Worm (Caenorhabditis elegans) whole organism, L4 larva: Measurements from ENCODE around the gene F46F2.5.

ENCODE experiments used
- D1046.2 ChIP-seq: fragments of 200-800 bp; sonication (Bioruptor generic); IDR thresholded peaks from 2 replicates; pipeline ENCODE4 v1.3.6; 2022; ENCODE audit warnings: missing genetic modification characterization, missing compliant biosample characterization
- F10B5.3 ChIP-seq: sonication (generic microtip); optimal IDR thresholded peaks from 2 replicates; lab custom pipeline; 2016; ENCODE audit warnings: mild to moderate bottlenecking, missing genetic modification characterization, missing compliant biosample characterization
- F49E8.2 ChIP-seq: sonication (generic microtip); optimal IDR thresholded peaks from 2 replicates; lab custom pipeline; 2016; ENCODE audit warnings: missing compliant biosample characterization, mild to moderate bottlenecking, missing genetic modification characterization, borderline replicate concordance
- T26A8.4 ChIP-seq: fragments of 200-800 bp; sonication (Bioruptor generic); IDR thresholded peaks from 2 replicates; pipeline ENCODE4 v1.3.6; 2022; ENCODE audit warnings: missing genetic modification characterization, missing compliant biosample characterization
- Y48G9A.11 ChIP-seq: fragments of 200-800 bp; sonication (Bioruptor generic); IDR thresholded peaks from 2 replicates; pipeline ENCODE4 v1.3.6; 2022; ENCODE audit warnings: missing genetic modification reagents, missing genetic modification characterization, missing compliant biosample characterization
- Y5F2A.4 ChIP-seq: fragments of 200-800 bp; sonication (Bioruptor generic); optimal IDR thresholded peaks from 2 replicates; lab custom pipeline; 2018; ENCODE audit warnings: mild to moderate bottlenecking, missing genetic modification characterization, missing compliant biosample characterization
- ZK337.2 ChIP-seq: fragments of 200-800 bp; sonication (Bioruptor generic); IDR thresholded peaks from 2 replicates; pipeline ENCODE4 v1.3.6; 2022; ENCODE audit warnings: missing genetic modification reagents, missing genetic modification characterization, missing compliant biosample characterization
- aha-1 ChIP-seq: fragments of 150-350 bp; peaks from one replicate; lab custom pipeline; 2014; ENCODE audit warnings: missing biosample characterization, missing genetic modification characterization
- aly-2 ChIP-seq: sonication (generic microtip); optimal IDR thresholded peaks from 2 replicates; lab custom pipeline; 2018; ENCODE audit warnings: missing biosample characterization, missing genetic modification characterization
- arid-1 ChIP-seq: fragments of 200-800 bp; sonication (Bioruptor generic); conservative IDR thresholded peaks from 2 replicates; pipeline ENCODE4 v1.3.6; 2022; ENCODE audit warnings: missing genetic modification reagents, missing genetic modification characterization, missing compliant biosample characterization
- ceh-28 ChIP-seq: fragments of 150-350 bp; optimal IDR thresholded peaks from 2 replicates; lab custom pipeline; 2014; ENCODE audit warnings: missing biosample characterization, missing genetic modification reagents, missing genetic modification characterization
- ceh-44 ChIP-seq: fragments of 200-800 bp; sonication (Bioruptor generic); IDR thresholded peaks from 2 replicates; pipeline ENCODE4 v1.3.6; 2022; ENCODE audit warnings: missing genetic modification reagents, missing genetic modification characterization, missing compliant biosample characterization
- ceh-62 ChIP-seq: sonication (generic microtip); optimal IDR thresholded peaks from 2 replicates; lab custom pipeline; 2017; ENCODE audit warnings: missing biosample characterization, missing genetic modification characterization
- daf-16 ChIP-seq, 3 experiments: sonication (generic microtip); optimal IDR thresholded peaks; 2 replicates each; lab custom pipeline; 2016 to 2017; ENCODE audit warnings: missing genetic modification characterization in 3 of 3, missing genetic modification reagents in 3 of 3, mild to moderate bottlenecking in 2 of 3, missing compliant biosample characterization in 2 of 3, missing biosample characterization in 1 of 3, moderate library complexity in 1 of 3
- dmd-8 ChIP-seq: fragments of 200-800 bp; sonication (Bioruptor generic); IDR thresholded peaks from 2 replicates; pipeline ENCODE4 v1.3.6; 2022; ENCODE audit warnings: missing genetic modification characterization, missing compliant biosample characterization
- dmd-9 ChIP-seq: fragments of 200-800 bp; sonication (Bioruptor generic); IDR thresholded peaks from 2 replicates; pipeline ENCODE4 v1.3.6; 2022; ENCODE audit warnings: missing genetic modification reagents, missing genetic modification characterization, missing compliant biosample characterization
- dve-1 ChIP-seq: sonication (generic microtip); optimal IDR thresholded peaks from 2 replicates; lab custom pipeline; 2017; ENCODE audit warnings: antibody characterized with exemption, mild to moderate bottlenecking, missing genetic modification characterization, missing compliant biosample characterization; ENCODE audit not compliant: insufficient read depth
- egl-27 ChIP-seq: sonication (generic microtip); optimal IDR thresholded peaks from 3 replicates; lab custom pipeline; 2017; ENCODE audit warnings: missing biosample characterization, missing genetic modification reagents, missing genetic modification characterization
- hif-1 ChIP-seq, 2 experiments: sonication (generic microtip); optimal IDR thresholded peaks; 2 replicates each; lab custom pipeline; 2016 to 2017; ENCODE audit warnings: missing compliant biosample characterization in 2 of 2, missing genetic modification characterization in 2 of 2, missing genetic modification reagents in 2 of 2, missing genotype in 2 of 2, mild to moderate bottlenecking in 1 of 2
- hmg-1.1 ChIP-seq: fragments of 200-800 bp; sonication (Bioruptor generic); IDR thresholded peaks from 2 replicates; pipeline ENCODE4 v1.3.6; 2022; ENCODE audit warnings: missing genetic modification reagents, missing genetic modification characterization, missing compliant biosample characterization
- jun-1 ChIP-seq: fragments of 150-350 bp; optimal IDR thresholded peaks from 2 replicates; lab custom pipeline; 2014; ENCODE audit warnings: missing biosample characterization, missing genetic modification reagents, missing genetic modification characterization
- lim-7 ChIP-seq: fragments of 200-800 bp; sonication (Bioruptor generic); IDR thresholded peaks from 2 replicates; pipeline ENCODE4 v1.3.6; 2022; ENCODE audit warnings: missing genetic modification characterization, missing compliant biosample characterization
- lin-1 ChIP-seq: fragments of 200-800 bp; sonication (Bioruptor generic); IDR thresholded peaks from 2 replicates; pipeline ENCODE4 v1.3.6; 2022; ENCODE audit warnings: missing genetic modification reagents, missing genetic modification characterization, missing compliant biosample characterization
- lin-38 ChIP-seq: fragments of 200-800 bp; sonication (Bioruptor generic); IDR thresholded peaks from 2 replicates; pipeline ENCODE4 v1.3.6; 2022; ENCODE audit warnings: missing genetic modification reagents, missing genetic modification characterization, missing compliant biosample characterization
- lsy-2 ChIP-seq, 2 experiments: fragments of 150-350 bp in 1 of 2; sonication (generic microtip) in 1 of 2; optimal IDR thresholded peaks; 2 replicates each; lab custom pipeline; 2014 to 2017; ENCODE audit warnings: missing biosample characterization in 2 of 2, missing genetic modification characterization in 2 of 2
- madf-9 ChIP-seq: fragments of 200-800 bp; sonication (Bioruptor generic); conservative IDR thresholded peaks from 2 replicates; pipeline ENCODE4 v1.3.6; 2022; ENCODE audit warnings: missing genetic modification reagents, missing genetic modification characterization, missing compliant biosample characterization
- mdl-1 ChIP-seq, 2 experiments: fragments of 150-350 bp in 1 of 2; sonication (generic microtip) in 1 of 2; optimal IDR thresholded peaks; 2 replicates each; lab custom pipeline; 2014 to 2017; ENCODE audit warnings: missing biosample characterization in 2 of 2, missing genetic modification characterization in 2 of 2
- mdt-29 ChIP-seq: fragments of 200-800 bp; sonication (Bioruptor generic); IDR thresholded peaks from 2 replicates; pipeline ENCODE4 v1.3.6; 2022; ENCODE audit warnings: missing genetic modification reagents, missing genetic modification characterization, missing compliant biosample characterization
- mep-1 ChIP-seq: fragments of 150-350 bp; sonication (generic microtip); optimal IDR thresholded peaks from 3 replicates; lab custom pipeline; 2014; ENCODE audit warnings: missing biosample characterization, missing genetic modification characterization
- mxl-2 ChIP-seq: fragments of 200-800 bp; sonication (Bioruptor generic); conservative IDR thresholded peaks from 2 replicates; pipeline ENCODE4 v1.3.6; 2022; ENCODE audit warnings: missing genetic modification reagents, missing genetic modification characterization, missing compliant biosample characterization
- nhr-102 ChIP-seq: sonication (generic microtip); optimal IDR thresholded peaks from 2 replicates; lab custom pipeline; 2016; ENCODE audit warnings: mild to moderate bottlenecking, missing genetic modification characterization, moderate library complexity, missing compliant biosample characterization
- nhr-111 ChIP-seq: fragments of 200-800 bp; sonication (Bioruptor generic); optimal IDR thresholded peaks from 2 replicates; lab custom pipeline; 2018; ENCODE audit warnings: mild to moderate bottlenecking, missing genetic modification characterization, missing compliant biosample characterization
- nhr-25 ChIP-seq: sonication (generic microtip); optimal IDR thresholded peaks from 2 replicates; lab custom pipeline; 2017; ENCODE audit warnings: missing genetic modification characterization, mild to moderate bottlenecking, missing compliant biosample characterization, antibody characterized with exemption, moderate library complexity, borderline replicate concordance; ENCODE audit not compliant: insufficient read depth
- nhr-28 ChIP-seq: fragments of 150-350 bp; optimal IDR thresholded peaks from 2 replicates; lab custom pipeline; 2014; ENCODE audit warnings: missing biosample characterization, missing genetic modification characterization
- nhr-42 ChIP-seq: fragments of 200-800 bp; sonication (Bioruptor generic); IDR thresholded peaks from 2 replicates; pipeline ENCODE4 v1.3.6; 2022; ENCODE audit warnings: missing genetic modification characterization, missing compliant biosample characterization
- nhr-48 ChIP-seq: sonication (generic microtip); optimal IDR thresholded peaks from 2 replicates; lab custom pipeline; 2016; ENCODE audit warnings: mild to moderate bottlenecking, missing genetic modification characterization, missing compliant biosample characterization
- nhr-76 ChIP-seq: fragments of 150-350 bp; optimal IDR thresholded peaks from 2 replicates; lab custom pipeline; 2014; ENCODE audit warnings: missing biosample characterization, missing genetic modification characterization
- nhr-77 ChIP-seq: fragments of 150-350 bp; optimal IDR thresholded peaks from 2 replicates; lab custom pipeline; 2014; ENCODE audit warnings: missing biosample characterization, missing genetic modification characterization
- pha-4 ChIP-seq, 2 experiments: fragments of 150-350 bp in 1 of 2; fragments of 200-800 bp in 1 of 2; sonication (Bioruptor generic) in 1 of 2; IDR thresholded peaks in 1 of 2; optimal IDR thresholded peaks in 1 of 2; 2 replicates each; pipeline versions ENCODE4 v1.3.6 to Lab custom; 2014 to 2022; ENCODE audit warnings: missing genetic modification characterization in 2 of 2, missing genetic modification reagents in 2 of 2, missing biosample characterization in 1 of 2, missing compliant biosample characterization in 1 of 2
- pqm-1 ChIP-seq: sonication (generic microtip); optimal IDR thresholded peaks from 2 replicates; lab custom pipeline; 2017; ENCODE audit warnings: missing biosample characterization, missing genetic modification characterization
- spr-3 ChIP-seq: fragments of 200-800 bp; sonication (Bioruptor generic); optimal IDR thresholded peaks from 2 replicates; lab custom pipeline; 2018; ENCODE audit warnings: mild to moderate bottlenecking, missing genetic modification characterization, missing compliant biosample characterization
- tag-97 ChIP-seq: fragments of 200-800 bp; sonication (Bioruptor generic); IDR thresholded peaks from 2 replicates; pipeline ENCODE4 v1.3.6; 2022; ENCODE audit warnings: missing genetic modification characterization, missing compliant biosample characterization
- tra-1 ChIP-seq: fragments of 200-800 bp; sonication (Bioruptor generic); IDR thresholded peaks from 2 replicates; pipeline ENCODE4 v1.3.6; 2022; ENCODE audit warnings: missing genetic modification reagents, missing genetic modification characterization, missing compliant biosample characterization
- zfp-3 ChIP-seq: fragments of 200-800 bp; sonication (Bioruptor generic); conservative IDR thresholded peaks from 2 replicates; pipeline ENCODE4 v1.3.6; 2022; ENCODE audit warnings: missing genetic modification reagents, missing genetic modification characterization, missing compliant biosample characterization
- ztf-7 ChIP-seq: fragments of 150-350 bp; optimal IDR thresholded peaks from 2 replicates; lab custom pipeline; 2014; ENCODE audit warnings: missing biosample characterization, missing genetic modification characterization

The F46F2.5 gene

ce11 chrX:15270656-15271055 lies 8.1 kb downstream of the F46F2.5 start:
- TF ChIP-seq ztf-7 (tag; lab: Kevin White, UChicago), result no peak
- TF ChIP-seq Y48G9A.11 (GFP tag; lab: Robert Waterston, UW), result no peak
- TF ChIP-seq hmg-1.1 (GFP tag; lab: Robert Waterston, UW), result no peak
- no peak for TF ChIP-seq dve-1 (tag; lab: Kevin White, UChicago)
- TF ChIP-seq zfp-3 (GFP tag; lab: Robert Waterston, UW), result no peak
- TF ChIP-seq aha-1 (tag; lab: Kevin White, UChicago), result peak; percentile 93

- TF ChIP-seq nhr-25 (tag; lab: Kevin White, UChicago), result peak; percentile 72
- no peak for TF ChIP-seq pqm-1 (tag; lab: Kevin White, UChicago)
- TF ChIP-seq Y5F2A.4 (GFP tag; lab: Kevin White, UChicago), result no peak
- peak; percentile 54 for TF ChIP-seq aha-1 (tag; lab: Kevin White, UChicago)
Observed at ce11 chrX:15272925-15273324, 10.4 kb downstream of the F46F2.5 start.

ce11 chrX:15274079-15274478 lies 11.6 kb downstream of the F46F2.5 start:
- TF ChIP-seq spr-3 (GFP tag; lab: Kevin White, UChicago) (no peak), D1046.2 (GFP tag; lab: Robert Waterston, UW) (no peak), pha-4 (GFP tag; IDR thresholded peaks at IDR 0.05; lab: Robert Waterston, UW) (no peak; the same call in 1 of the 2 replicates), pha-4 (tag; optimal IDR thresholded peaks at IDR 0.05; lab: Kevin White, UChicago) (no peak), dmd-8 (GFP tag; lab: Robert Waterston, UW) (no peak), aly-2 (tag; lab: Kevin White, UChicago) (no peak), mep-1 (tag; lab: Kevin White, UChicago) (peak; percentile 76), hif-1 (tag; optimal IDR thresholded peaks at IDR 0.05; lab: Kevin White, UChicago) (peak in 1 of 2 experiments; percentile 35), nhr-28 (tag; lab: Kevin White, UChicago) (peak; percentile 64), jun-1 (tag; lab: Kevin White, UChicago) (no peak), ceh-44 (no peak), tag-97 (GFP tag; lab: Robert Waterston, UW) (no peak), dmd-9 (GFP tag; lab: Robert Waterston, UW) (no peak), arid-1 (GFP tag; lab: Robert Waterston, UW) (no peak), daf-16 (GFP tag; optimal IDR thresholded peaks at IDR 0.05; lab: Kevin White, UChicago) (no peak), daf-16 (tag; optimal IDR thresholded peaks at IDR 0.05; lab: Kevin White, UChicago) (peak; percentile 5), F49E8.2 (tag; lab: Kevin White, UChicago) (no peak), nhr-111 (GFP tag; lab: Kevin White, UChicago) (no peak), mdl-1 (tag; optimal IDR thresholded peaks at IDR 0.05; lab: Kevin White, UChicago) (peak; percentile 68 to 93), nhr-77 (tag; lab: Kevin White, UChicago) (no peak), madf-9 (GFP tag; lab: Robert Waterston, UW) (no peak), ceh-28 (tag; lab: Kevin White, UChicago) (no peak), F10B5.3 (tag; lab: Kevin White, UChicago) (no peak), mdt-29 (GFP tag; lab: Robert Waterston, UW) (no peak), aha-1 (tag; lab: Kevin White, UChicago) (peak; percentile 99), egl-27 (tag; lab: Kevin White, UChicago) (no peak), ZK337.2 (GFP tag; lab: Robert Waterston, UW) (no peak), mxl-2 (no peak), nhr-102 (tag; lab: Kevin White, UChicago) (no peak), lin-1 (no peak), nhr-76 (tag; lab: Kevin White, UChicago) (no peak), nhr-42 (GFP tag; lab: Robert Waterston, UW) (no peak), lsy-2 (tag; optimal IDR thresholded peaks at IDR 0.05; lab: Kevin White, UChicago) (peak in 1 of 2 experiments; percentile 41), lin-38 (0 out of 2 replicates have a peak, but pooled peaks have one; percentile 6), T26A8.4 (GFP tag; lab: Robert Waterston, UW) (peak; percentile 18; the same call in 1 of the 2 replicates), lim-7 (GFP tag; lab: Robert Waterston, UW) (no peak), tra-1 (peak; percentile 55; the same call in 1 of the 2 replicates), zfp-3 (GFP tag; lab: Robert Waterston, UW) (no peak), nhr-48 (peak; percentile 84), ceh-62 (no peak), nhr-25 (tag; lab: Kevin White, UChicago) (peak; percentile 91), Y5F2A.4 (GFP tag; lab: Kevin White, UChicago) (no peak)
